Worm (Caenorhabditis elegans) whole organism, mixed stage, embryonic: ENCODE results near the gene F29G6.1.

ENCODE experiments used
- blmp-1 ChIP-seq: fragments of 150-350 bp; optimal IDR thresholded peaks from 2 replicates; lab custom pipeline; 2014; ENCODE audit warnings: missing biosample characterization, missing genetic modification characterization
- drap-1 ChIP-seq: fragments of 200-800 bp; sonication (Bioruptor generic); optimal IDR thresholded peaks from 3 replicates; lab custom pipeline; 2018; ENCODE audit warnings: mild to moderate bottlenecking, missing genetic modification characterization, missing compliant biosample characterization
- nhr-28 ChIP-seq: fragments of 150-350 bp; optimal IDR thresholded peaks from 2 replicates; lab custom pipeline; 2014; ENCODE audit warnings: missing biosample characterization, missing genetic modification characterization
- snpc-4 ChIP-seq: fragments of 150-350 bp; optimal IDR thresholded peaks from 2 replicates; lab custom pipeline; 2014; ENCODE audit warnings: missing biosample characterization, missing genetic modification characterization
- unc-62 ChIP-seq: fragments of 150-350 bp; optimal IDR thresholded peaks from 2 replicates; lab custom pipeline; 2014; ENCODE audit warnings: missing biosample characterization, missing genetic modification reagents, missing genetic modification characterization
- ztf-11 ChIP-seq: fragments of 150-350 bp; optimal IDR thresholded peaks from 2 replicates; lab custom pipeline; 2014; ENCODE audit warnings: missing biosample characterization, missing genetic modification characterization

DNA sequence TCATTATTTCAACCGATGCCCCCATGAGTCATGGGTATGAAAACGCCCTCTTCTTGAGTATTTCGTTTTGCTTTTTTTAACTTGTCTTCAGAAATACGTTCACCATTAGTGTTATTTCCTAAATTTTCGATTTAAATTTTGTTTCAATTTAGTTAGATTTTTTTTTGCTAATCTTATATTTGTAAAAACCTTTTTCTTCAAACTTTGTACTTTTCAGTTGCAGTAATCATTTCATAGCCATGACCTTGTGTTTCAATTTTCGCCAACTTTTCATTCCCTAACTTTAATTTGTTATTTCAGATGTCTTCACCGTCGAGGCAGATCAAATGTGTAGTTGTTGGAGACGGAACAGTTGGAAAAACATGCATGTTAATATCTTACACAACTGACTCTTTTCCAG lies 46.2 kb downstream of the F29G6.1 start, which contains the start of gene mig-2:
- TF ChIP-seq snpc-4 = no peak
- TF ChIP-seq drap-1 (GFP tag; lab: Kevin White, UChicago) = no peak
- TF ChIP-seq unc-62 = no peak
- no peak for TF ChIP-seq ztf-11 (tag; lab: Kevin White, UChicago)
- no peak for TF ChIP-seq blmp-1
- TF ChIP-seq nhr-28 = no peak
